Worm (Caenorhabditis elegans) whole organism, midembryonic: ENCODE results near the gene sysm-1.

ENCODE experiments used
- T22C8.4 ChIP-seq: fragments of 200-800 bp; sonication (Bioruptor generic); IDR thresholded peaks from 2 replicates; pipeline ENCODE4 v1.3.6; 2022; ENCODE audit warnings: missing genetic modification characterization, missing compliant biosample characterization
- cog-1 ChIP-seq: sonication (generic microtip); optimal IDR thresholded peaks from 2 replicates; lab custom pipeline; 2016; ENCODE audit warnings: missing genetic modification characterization, missing compliant biosample characterization
- flt-1 ChIP-seq: fragments of 200-800 bp; sonication (Bioruptor generic); IDR thresholded peaks from 2 replicates; pipeline ENCODE4 v1.3.6; 2022; ENCODE audit warnings: missing genetic modification characterization, missing compliant biosample characterization
- klf-2 ChIP-seq: fragments of 200-800 bp; sonication (Bioruptor generic); conservative IDR thresholded peaks from 2 replicates; pipeline ENCODE4 v1.3.6; 2022; ENCODE audit warnings: missing genetic modification reagents, missing genetic modification characterization, missing compliant biosample characterization
- med-1 ChIP-seq: sonication (generic microtip); optimal IDR thresholded peaks from 2 replicates; lab custom pipeline; 2017; ENCODE audit warnings: missing genetic modification characterization, mild to moderate bottlenecking, missing compliant biosample characterization, antibody characterized with exemption, missing genetic modification reagents; ENCODE audit not compliant: insufficient read depth
- ref-1 ChIP-seq: fragments of 200-800 bp; sonication (Bioruptor generic); conservative IDR thresholded peaks from 2 replicates; pipeline ENCODE4 v1.3.6; 2022; ENCODE audit warnings: missing genetic modification reagents, missing genetic modification characterization, missing compliant biosample characterization
- tab-1 ChIP-seq: fragments of 200-800 bp; sonication (Bioruptor generic); IDR thresholded peaks from 2 replicates; pipeline ENCODE4 v1.3.6; 2022; ENCODE audit warnings: missing genetic modification characterization, missing compliant biosample characterization
- ztf-23 ChIP-seq: fragments of 200-800 bp; sonication (Bioruptor generic); IDR thresholded peaks from 2 replicates; pipeline ENCODE4 v1.3.6; 2022; ENCODE audit warnings: missing genetic modification reagents, missing genetic modification characterization, missing compliant biosample characterization
- ztf-29 ChIP-seq: fragments of 200-800 bp; sonication (Bioruptor generic); IDR thresholded peaks from 2 replicates; pipeline ENCODE4 v1.3.6; 2022; ENCODE audit warnings: missing genetic modification reagents, missing genetic modification characterization, missing compliant biosample characterization

sysm-1 gene

ce11 chrII:9117789-9118242 lies 34.8 kb upstream of the sysm-1 start:
- TF ChIP-seq ref-1 (GFP tag; lab: Robert Waterston, UW) (no peak), ztf-23 (GFP tag; lab: Robert Waterston, UW) (no peak), med-1 (GFP tag; lab: Kevin White, UChicago) (no peak), T22C8.4 (GFP tag; lab: Robert Waterston, UW) (no peak), cog-1 (tag; lab: Kevin White, UChicago) (no peak), tab-1 (no peak), ztf-29 (GFP tag; lab: Robert Waterston, UW) (no peak), klf-2 (GFP tag; lab: Robert Waterston, UW) (no peak), flt-1 (GFP tag; lab: Robert Waterston, UW) (no peak)

- no peak for TF ChIP-seq ref-1 (GFP tag; lab: Robert Waterston, UW)
- no peak for TF ChIP-seq flt-1 (GFP tag; lab: Robert Waterston, UW)
- TF ChIP-seq cog-1 (tag; lab: Kevin White, UChicago) = no peak
- no peak for TF ChIP-seq ztf-29 (GFP tag; lab: Robert Waterston, UW)
- TF ChIP-seq T22C8.4 (GFP tag; lab: Robert Waterston, UW) = no peak
- TF ChIP-seq ztf-23 (GFP tag; lab: Robert Waterston, UW) = no peak
- no peak for TF ChIP-seq klf-2 (GFP tag; lab: Robert Waterston, UW)
- TF ChIP-seq med-1 (GFP tag; lab: Kevin White, UChicago) = no peak
- no peak for TF ChIP-seq tab-1
Measured at ce11 chrII:9116404-9116803, 33.4 kb upstream of the sysm-1 start.

ce11 chrII:9115644-9116043 lies 32.7 kb upstream of the sysm-1 start:
- no peak for TF ChIP-seq klf-2 (GFP tag; lab: Robert Waterston, UW)
- TF ChIP-seq T22C8.4 (GFP tag; lab: Robert Waterston, UW) = no peak
- no peak for TF ChIP-seq tab-1
- TF ChIP-seq flt-1 (GFP tag; lab: Robert Waterston, UW) = no peak
- no peak for TF ChIP-seq ztf-23 (GFP tag; lab: Robert Waterston, UW)
- no peak for TF ChIP-seq med-1 (GFP tag; lab: Kevin White, UChicago)
- TF ChIP-seq ref-1 (GFP tag; lab: Robert Waterston, UW) = no peak
- TF ChIP-seq ztf-29 (GFP tag; lab: Robert Waterston, UW) = no peak
- TF ChIP-seq cog-1 (tag; lab: Kevin White, UChicago) = no peak

DNA sequence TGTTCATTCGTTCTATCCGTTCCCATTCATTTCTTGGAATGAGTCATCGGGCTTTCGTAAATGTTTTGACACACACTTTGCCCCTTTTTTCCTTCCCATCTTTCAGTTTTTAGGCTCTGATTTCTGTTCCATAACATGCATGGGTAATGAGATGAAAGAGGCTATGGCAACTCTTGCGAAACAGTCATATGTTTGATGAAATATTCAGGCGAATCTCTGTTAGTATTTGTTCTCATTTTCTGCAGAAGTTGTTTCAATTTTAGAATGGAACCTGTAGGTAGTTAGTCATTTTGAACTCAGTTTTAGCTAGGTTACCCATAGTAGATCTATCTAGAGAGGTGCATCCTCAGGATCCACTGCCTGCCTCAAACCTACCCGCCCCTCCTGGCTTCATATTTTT lies 32.0 kb upstream of the sysm-1 start:
- TF ChIP-seq cog-1 (tag; lab: Kevin White, UChicago) (no peak), tab-1 (no peak), ztf-29 (GFP tag; lab: Robert Waterston, UW) (no peak), klf-2 (GFP tag; lab: Robert Waterston, UW) (no peak), med-1 (GFP tag; lab: Kevin White, UChicago) (no peak), ref-1 (GFP tag; lab: Robert Waterston, UW) (no peak), ztf-23 (GFP tag; lab: Robert Waterston, UW) (no peak), T22C8.4 (GFP tag; lab: Robert Waterston, UW) (no peak), flt-1 (GFP tag; lab: Robert Waterston, UW) (no peak)

ce11 chrII:9113759-9114158 lies 30.8 kb upstream of the sysm-1 start:
- TF ChIP-seq ref-1 (GFP tag; lab: Robert Waterston, UW) (no peak), T22C8.4 (GFP tag; lab: Robert Waterston, UW) (no peak), ztf-23 (GFP tag; lab: Robert Waterston, UW) (no peak), cog-1 (tag; lab: Kevin White, UChicago) (no peak), ztf-29 (GFP tag; lab: Robert Waterston, UW) (no peak)

DNA sequence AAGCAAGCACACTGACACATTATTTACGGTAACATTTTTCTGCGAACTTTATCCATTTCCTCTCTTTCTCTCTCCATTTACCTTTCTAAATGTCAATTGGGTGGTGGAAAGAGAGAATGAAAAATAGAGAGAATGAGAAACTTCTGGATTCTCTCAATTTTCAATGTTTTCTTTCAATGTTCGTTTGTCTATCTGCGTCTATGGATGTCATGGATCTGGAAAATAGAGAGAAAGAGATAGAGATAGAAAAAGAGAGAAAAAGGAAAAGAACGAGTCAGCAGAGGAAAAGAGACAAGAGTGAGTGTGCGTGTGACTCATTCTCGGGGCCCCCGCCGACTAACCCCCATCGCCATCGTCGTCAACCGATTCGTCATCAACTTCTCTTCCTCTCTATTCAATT lies 29.9 kb upstream of the sysm-1 start, which contains the start of gene jun-1:
Gene jun-1 (plus strand): TSS at position 307 of the 400 bp plus-strand sequence.
- TF ChIP-seq cog-1 (tag; lab: Kevin White, UChicago) = peak; percentile 54
- no peak for TF ChIP-seq flt-1 (GFP tag; lab: Robert Waterston, UW)

DNA sequence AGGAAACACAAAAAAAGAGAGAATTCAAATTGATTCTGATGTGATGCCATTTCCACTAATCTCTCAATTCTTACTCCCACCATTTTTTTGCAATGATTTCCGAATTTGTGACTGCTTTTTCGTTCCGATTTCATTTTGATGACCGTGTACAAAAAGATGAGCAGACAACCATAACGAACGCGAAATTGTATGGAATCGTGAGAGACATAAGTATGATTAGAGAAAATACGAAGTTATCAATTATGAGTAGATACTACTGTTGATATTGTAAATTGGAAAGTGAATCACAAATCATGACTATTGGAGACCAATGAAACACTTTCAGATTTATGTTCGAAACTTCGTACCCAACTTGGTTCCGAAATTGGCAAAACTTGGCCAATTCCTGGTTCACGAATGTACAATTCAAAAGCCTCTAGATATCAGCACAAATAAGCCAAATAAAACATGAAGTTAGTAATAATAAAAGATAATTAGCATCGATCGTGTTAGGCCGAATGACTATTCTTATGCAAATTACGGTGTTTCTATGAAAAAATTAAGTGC lies 28.6 kb upstream of the sysm-1 start:
- no peak for TF ChIP-seq tab-1
- TF ChIP-seq ztf-23 (GFP tag; lab: Robert Waterston, UW) = no peak
- TF ChIP-seq klf-2 (GFP tag; lab: Robert Waterston, UW) = no peak

DNA sequence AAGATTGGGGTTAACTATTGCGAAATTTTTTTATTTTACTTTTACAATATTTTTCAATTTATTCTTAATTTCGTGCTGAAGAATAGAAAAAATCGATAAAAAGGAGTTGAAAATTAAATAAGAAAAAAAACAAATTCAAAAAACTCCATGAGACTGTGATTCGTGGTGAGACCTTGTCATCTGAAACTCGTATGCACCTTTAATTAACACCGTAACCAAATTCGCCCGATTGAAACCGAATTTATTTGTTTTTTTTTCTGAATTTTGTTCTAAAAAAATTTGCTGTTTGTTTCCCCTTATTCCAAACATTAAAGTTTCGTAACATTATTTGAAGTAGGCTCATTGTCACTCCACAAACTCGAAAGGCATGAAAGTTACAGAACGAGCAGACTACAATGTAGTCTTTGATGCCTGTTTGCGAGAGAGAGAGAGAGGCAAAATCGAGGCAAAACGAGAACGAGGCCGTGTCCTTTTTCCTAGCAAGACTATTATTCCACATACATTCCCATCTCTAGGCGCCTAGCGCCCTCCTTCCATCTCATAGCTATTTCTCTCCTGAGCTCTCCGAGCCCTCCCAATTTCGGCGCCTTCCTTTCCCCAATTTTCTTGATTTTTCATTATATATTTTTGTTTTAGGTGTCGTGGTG lies 26.0 kb upstream of the sysm-1 start, which contains the start of gene T24H10.4:
Gene T24H10.4 (plus strand): TSS at position 630 of the 647 bp plus-strand sequence.
- TF ChIP-seq ztf-29 (GFP tag; lab: Robert Waterston, UW) = no peak
- TF ChIP-seq ztf-23 (GFP tag; lab: Robert Waterston, UW) = no peak

DNA sequence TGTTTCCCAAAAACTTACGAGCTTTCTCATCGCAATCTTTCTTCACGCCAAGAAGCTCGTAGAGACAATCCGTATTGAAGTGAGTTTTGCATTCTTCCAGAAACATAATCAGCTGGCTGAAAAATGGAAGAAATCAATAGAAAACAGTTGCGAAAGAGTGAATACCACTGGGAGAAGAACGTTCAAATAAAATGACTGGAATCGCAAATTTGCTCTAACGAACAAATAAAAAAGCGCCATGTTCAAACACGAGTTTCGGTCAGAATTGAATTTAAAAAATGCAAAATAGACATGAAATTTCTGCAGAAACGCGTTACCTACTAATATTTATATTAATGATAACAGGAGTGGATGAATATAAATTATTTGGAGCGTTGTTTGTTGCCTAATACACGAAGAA lies 25.4 kb upstream of the sysm-1 start, which contains the start of gene dnj-23:
Gene dnj-23 (minus strand): TSS at position 158 of the 400 bp plus-strand sequence.
- TF ChIP-seq ref-1 (GFP tag; lab: Robert Waterston, UW) (no peak), ztf-29 (GFP tag; lab: Robert Waterston, UW) (no peak), flt-1 (GFP tag; lab: Robert Waterston, UW) (no peak), med-1 (GFP tag; lab: Kevin White, UChicago) (no peak), klf-2 (GFP tag; lab: Robert Waterston, UW) (no peak), tab-1 (no peak), ztf-23 (GFP tag; lab: Robert Waterston, UW) (no peak), cog-1 (tag; lab: Kevin White, UChicago) (no peak), T22C8.4 (GFP tag; lab: Robert Waterston, UW) (no peak)
